Fruit fly (Drosophila melanogaster): ENCODE data around the gene CG10340.
A peak's percentile ranks its signal among the peaks of the same experiment; 100 is the strongest.

Gene CG10340

dm6 chr3R:16647716-16648016 is 33.5 kb upstream of the CG10340 start (continued):
- no peak for TF ChIP-seq CG13296 (GFP tag; optimal IDR thresholded peaks at IDR 0.05)
- TF ChIP-seq CG6854 (GFP tag; optimal IDR thresholded peaks at IDR 0.05), result no peak
- TF ChIP-seq dimm (GFP tag; IDR thresholded peaks at IDR 0.05), result no peak
- TF ChIP-seq BEAF-32 (GFP tag; optimal IDR thresholded peaks at IDR 0.05), result peak; percentile 51
- no peak for TF ChIP-seq CG31441 (GFP tag; IDR thresholded peaks at IDR 0.05)
- 0 out of 3 replicates have a peak, but pooled peaks have one; percentile 45 for TF ChIP-seq CG16813 (GFP tag; IDR thresholded peaks at IDR 0.05; ENCODE audit: partially characterized antibody)
- TF ChIP-seq fru (optimal IDR thresholded peaks at IDR 0.05), result no peak
- no peak for TF ChIP-seq Hsf (GFP tag; optimal IDR thresholded peaks at IDR 0.05)
- TF ChIP-seq ems (GFP tag; optimal IDR thresholded peaks at IDR 0.05), result no peak
- no peak for TF ChIP-seq ase (GFP tag; IDR thresholded peaks at IDR 0.05)
- TF ChIP-seq dm (GFP tag; optimal IDR thresholded peaks at IDR 0.05), result peak; percentile 90
- TF ChIP-seq bigmax (GFP tag; optimal IDR thresholded peaks at IDR 0.05), result peak; percentile 99
- peak; percentile 77; the same call in 2 of the 3 replicates for TF ChIP-seq CG34224 (GFP tag; IDR thresholded peaks at IDR 0.05; ENCODE audit: partially characterized antibody)
- TF ChIP-seq CG3407 (GFP tag; optimal IDR thresholded peaks at IDR 0.05), result no peak
- peak; percentile 43; the same call in 1 of the 2 replicates for TF ChIP-seq hbn (GFP tag; IDR thresholded peaks at IDR 0.05; ENCODE audit: partially characterized antibody)
- no peak for TF ChIP-seq CTCF (GFP tag; optimal IDR thresholded peaks at IDR 0.05)
- 0 out of 3 replicates have a peak, but pooled peaks have one; percentile 12 for TF ChIP-seq mld (GFP tag; IDR thresholded peaks at IDR 0.05; ENCODE audit: partially characterized antibody)
- no peak for TF ChIP-seq CG18599 (GFP tag; optimal IDR thresholded peaks at IDR 0.05)
- no peak for TF ChIP-seq schlank (tag; optimal IDR thresholded peaks at IDR 0.05)
- TF ChIP-seq trh (GFP tag; optimal IDR thresholded peaks at IDR 0.05), result no peak

- TF ChIP-seq unc-4 (GFP tag; IDR thresholded peaks at IDR 0.05; ENCODE audit: partially characterized antibody), result peak; percentile 67
- TF ChIP-seq Ptx1 (GFP tag; IDR thresholded peaks at IDR 0.05), result peak; percentile 67
- TF ChIP-seq CG12236 (GFP tag; optimal IDR thresholded peaks at IDR 0.05), result no peak
- peak; percentile 13 for TF ChIP-seq MTF-1 (GFP tag; optimal IDR thresholded peaks at IDR 0.05; ENCODE audit: borderline replicate concordance)
- peak; percentile 82 for TF ChIP-seq CG10543 (GFP tag; optimal IDR thresholded peaks at IDR 0.05)
- TF ChIP-seq CG9215 (GFP tag; IDR thresholded peaks at IDR 0.05), result peak; percentile 24; the same call in 1 of the 2 replicates
- peak; percentile 93 for TF ChIP-seq sens (GFP tag)
- TF ChIP-seq al (GFP tag; IDR thresholded peaks at IDR 0.05), result peak; percentile 54
- peak; percentile 34; the same call in 1 of the 3 replicates for TF ChIP-seq ase (GFP tag; IDR thresholded peaks at IDR 0.05)
- 0 out of 3 replicates have a peak, but pooled peaks have one; percentile 34 for TF ChIP-seq C15 (GFP tag; IDR thresholded peaks at IDR 0.05)
- TF ChIP-seq dpn (GFP tag; optimal IDR thresholded peaks at IDR 0.05), result peak; percentile 55 to 59
- TF ChIP-seq Rx (GFP tag; IDR thresholded peaks at IDR 0.05), result no peak; the same call in 1 of the 2 replicates
- no peak for TF ChIP-seq GATAe (GFP tag; conservative IDR thresholded peaks at IDR 0.05)
- peak; percentile 75; the same call in 2 of the 3 replicates for TF ChIP-seq HLH4C (GFP tag; IDR thresholded peaks at IDR 0.05; ENCODE audit: partially characterized antibody)
- TF ChIP-seq CG1233 (GFP tag; optimal IDR thresholded peaks at IDR 0.05), result peak; percentile 51
- peak; percentile 26 for TF ChIP-seq Atf-2 (GFP tag; optimal IDR thresholded peaks at IDR 0.05)
- peak; percentile 75 for TF ChIP-seq MBD-R2 (GFP tag; IDR thresholded peaks at IDR 0.05)
- peak; percentile 60; the same call in 1 of the 2 replicates for TF ChIP-seq CG11247 (GFP tag; IDR thresholded peaks at IDR 0.05)
- TF ChIP-seq E2f2 (GFP tag; IDR thresholded peaks at IDR 0.05), result peak; percentile 79
- peak; percentile 59 for TF ChIP-seq chn (GFP tag; optimal IDR thresholded peaks at IDR 0.05)
- no peak for TF ChIP-seq ATbp (GFP tag; optimal IDR thresholded peaks at IDR 0.05)
- TF ChIP-seq crc (GFP tag; optimal IDR thresholded peaks at IDR 0.05), result no peak
- peak; percentile 6 for TF ChIP-seq CG8944 (GFP tag; optimal IDR thresholded peaks at IDR 0.05)
- TF ChIP-seq CG6813 (GFP tag; optimal IDR thresholded peaks at IDR 0.05), result no peak
- TF ChIP-seq Doc3 (GFP tag; IDR thresholded peaks at IDR 0.05; ENCODE audit: partially characterized antibody), result peak; percentile 62
- TF ChIP-seq D19A (tag; optimal IDR thresholded peaks at IDR 0.05), result peak; percentile 62
- TF ChIP-seq CG13624 (GFP tag; optimal IDR thresholded peaks at IDR 0.05), result peak; percentile 19
- TF ChIP-seq esg (GFP tag; conservative IDR thresholded peaks at IDR 0.05), result peak; percentile 57
- peak; percentile 51 for TF ChIP-seq HHEX (GFP tag; optimal IDR thresholded peaks at IDR 0.05)
- peak; percentile 62 for TF ChIP-seq bcd (GFP tag; optimal IDR thresholded peaks at IDR 0.05)
These were observed 32.9 kb upstream of the CG10340 start, which contains the start of the genes CG10324 and CCT3 for dm6 chr3R:16646952-16647715. Gene CG10324 (minus strand): TSS chr3R:16647004. Gene CCT3 (plus strand): TSS chr3R:16647605.

Measured in whole organism, embryonic.